Fruit fly (Drosophila melanogaster) whole organism, wandering third instar larva: ENCODE data around the gene CG10286.

Experiments
- Abd-B ChIP-seq: fragments of >200 bp; optimal IDR thresholded peaks from 2 replicates; lab custom pipeline; 2017; ENCODE audit warnings: missing biosample characterization, missing genetic modification characterization
- CG9705 ChIP-seq: fragments of 200-800 bp; sonication (Bioruptor generic); optimal IDR thresholded peaks from 2 replicates; lab custom pipeline; 2018; ENCODE audit warnings: missing biosample characterization, mild to moderate bottlenecking, missing genetic modification characterization
- CrebA ChIP-seq: fragments of 200-800 bp; sonication (Bioruptor generic); optimal IDR thresholded peaks from 2 replicates; lab custom pipeline; 2016; ENCODE audit warnings: missing biosample characterization, mild to moderate bottlenecking, missing genetic modification characterization, borderline replicate concordance
- Dfd ChIP-seq: fragments of >200 bp; optimal IDR thresholded peaks from 2 replicates; lab custom pipeline; 2017; ENCODE audit warnings: missing biosample characterization, missing genetic modification characterization
- Dif ChIP-seq: fragments of 200-275, 200-300 bp; sonication (Bioruptor generic); optimal IDR thresholded peaks from 2 replicates; lab custom pipeline; 2018; ENCODE audit warnings: missing biosample characterization, missing genetic modification characterization; ENCODE audit not compliant: partially characterized antibody
- GATAd ChIP-seq: sonication (Bioruptor generic); optimal IDR thresholded peaks from 2 replicates; lab custom pipeline; 2016; ENCODE audit warnings: missing biosample characterization, missing genetic modification characterization
- HLH106 ChIP-seq: fragments of 200-800 bp; optimal IDR thresholded peaks from 3 replicates; lab custom pipeline; 2019; ENCODE audit warnings: missing biosample characterization, mild to moderate bottlenecking, missing genetic modification characterization, moderate library complexity
- Hnf4 ChIP-seq: fragments of 200-800 bp; sonication (Bioruptor generic); optimal IDR thresholded peaks from 2 replicates; lab custom pipeline; 2016; ENCODE audit warnings: missing biosample characterization, mild to moderate bottlenecking, missing genetic modification characterization
- Hr83 ChIP-seq: fragments of 200-300 bp; sonication (Bioruptor generic); optimal IDR thresholded peaks from 2 replicates; lab custom pipeline; 2016; ENCODE audit warnings: missing biosample characterization, mild to moderate bottlenecking, missing genetic modification characterization, moderate library complexity; ENCODE audit not compliant: poor library complexity, severe bottlenecking
- Jra ChIP-seq: sonication (Bioruptor generic); optimal IDR thresholded peaks from 2 replicates; lab custom pipeline; 2016; ENCODE audit warnings: missing biosample characterization, missing genetic modification characterization
- Myc ChIP-seq: fragments of >200 bp; optimal IDR thresholded peaks from 2 replicates; lab custom pipeline; 2017
- N ChIP-seq: fragments of >200 bp; optimal IDR thresholded peaks from 2 replicates; lab custom pipeline; 2018; ENCODE audit warnings: missing biosample characterization, missing external identifiers, missing genetic modification characterization
- OdsH ChIP-seq: fragments of 200-800 bp; sonication (Bioruptor generic); optimal IDR thresholded peaks from 2 replicates; lab custom pipeline; 2016; ENCODE audit warnings: missing biosample characterization, mild to moderate bottlenecking, missing genetic modification characterization
- Rel ChIP-seq, 2 experiments: fragments of 200-800 bp; sonication (Bioruptor generic) in 1 of 2; optimal IDR thresholded peaks; 2 replicates in 1 of 2; 3 replicates in 1 of 2; lab custom pipeline; 2016 to 2019; ENCODE audit warnings: mild to moderate bottlenecking in 2 of 2, missing biosample characterization in 2 of 2, missing genetic modification characterization in 2 of 2, moderate library complexity in 1 of 2
- Sp1 ChIP-seq: fragments of 200-800 bp; sonication (Bioruptor generic); optimal IDR thresholded peaks from 3 replicates; lab custom pipeline; 2019; ENCODE audit warnings: missing biosample characterization, mild to moderate bottlenecking, missing genetic modification characterization, moderate library complexity
- Vsx2 ChIP-seq: fragments of 200-300, 225-300 bp; sonication (Bioruptor generic); optimal IDR thresholded peaks from 2 replicates; lab custom pipeline; 2018; ENCODE audit warnings: missing biosample characterization, missing genetic modification characterization; ENCODE audit not compliant: partially characterized antibody
- br ChIP-seq: fragments of 200-800 bp; sonication (Bioruptor generic); optimal IDR thresholded peaks from 2 replicates; lab custom pipeline; 2016; ENCODE audit warnings: missing biosample characterization, missing genetic modification characterization
- brk ChIP-seq: fragments of 200-800 bp; sonication (Bioruptor generic); optimal IDR thresholded peaks from 2 replicates; lab custom pipeline; 2016; ENCODE audit warnings: missing biosample characterization, mild to moderate bottlenecking, missing genetic modification characterization
- dl ChIP-seq, 2 experiments: fragments of 175-275, 200-275 bp in 1 of 2; fragments of 200-275 bp in 1 of 2; sonication (Bioruptor generic); optimal IDR thresholded peaks; lab custom pipeline; 2018; ENCODE audit warnings: mild to moderate bottlenecking in 2 of 2, missing biosample characterization in 2 of 2, missing genetic modification characterization in 2 of 2, moderate library complexity in 2 of 2; ENCODE audit not compliant: partially characterized antibody in 2 of 2, insufficient read depth in 1 of 2
- dmrt93B ChIP-seq: fragments of 200-800 bp; sonication (Bioruptor generic); optimal IDR thresholded peaks from 2 replicates; lab custom pipeline; 2018; ENCODE audit warnings: missing biosample characterization, mild to moderate bottlenecking, missing genetic modification characterization
- dsf ChIP-seq: sonication (Bioruptor generic); optimal IDR thresholded peaks from 2 replicates; lab custom pipeline; 2016; ENCODE audit warnings: missing biosample characterization, missing genetic modification characterization, borderline replicate concordance
- ey ChIP-seq: fragments of 200-800 bp; sonication (Bioruptor generic); optimal IDR thresholded peaks from 2 replicates; lab custom pipeline; 2016; ENCODE audit warnings: missing biosample characterization, missing genetic modification characterization
- foxo ChIP-seq, 2 experiments: fragments of 200-800 bp; sonication (Bioruptor generic); optimal IDR thresholded peaks; 2 replicates in 1 of 2; 3 replicates in 1 of 2; lab custom pipeline; 2016 to 2017; ENCODE audit warnings: missing biosample characterization in 2 of 2, missing genetic modification characterization in 2 of 2
- fru ChIP-seq: fragments of 200-800 bp; sonication (Bioruptor generic); optimal IDR thresholded peaks from 3 replicates; lab custom pipeline; 2016; ENCODE audit warnings: missing biosample characterization, mild to moderate bottlenecking, missing genetic modification characterization
- h ChIP-seq: fragments of 200-800 bp; sonication (Bioruptor generic); optimal IDR thresholded peaks from 3 replicates; lab custom pipeline; 2016; ENCODE audit warnings: missing biosample characterization, mild to moderate bottlenecking, missing genetic modification characterization
- jim ChIP-seq: fragments of 175-275, 200-325 bp; sonication (Bioruptor generic); optimal IDR thresholded peaks from 2 replicates; lab custom pipeline; 2016; ENCODE audit warnings: missing biosample characterization, mild to moderate bottlenecking, missing genetic modification characterization
- lola ChIP-seq: fragments of >200 bp; optimal IDR thresholded peaks from 2 replicates; lab custom pipeline; 2017; ENCODE audit warnings: missing biosample characterization, missing genetic modification characterization
- pan ChIP-seq: fragments of >200 bp; optimal IDR thresholded peaks from 2 replicates; lab custom pipeline; 2017
- psq ChIP-seq: fragments of 200-800 bp; sonication (Bioruptor generic); optimal IDR thresholded peaks from 3 replicates; lab custom pipeline; 2017; ENCODE audit warnings: missing biosample characterization, mild to moderate bottlenecking, missing genetic modification characterization, moderate library complexity
- rgr ChIP-seq: fragments of 200-800 bp; sonication (Bioruptor generic); optimal IDR thresholded peaks from 3 replicates; lab custom pipeline; 2016; ENCODE audit warnings: missing biosample characterization, mild to moderate bottlenecking, missing genetic modification characterization
- sage ChIP-seq: fragments of 200-800 bp; sonication (Bioruptor generic); optimal IDR thresholded peaks from 2 replicates; lab custom pipeline; 2016; ENCODE audit warnings: missing biosample characterization, mild to moderate bottlenecking, missing genetic modification characterization
- sv ChIP-seq: fragments of 200-800 bp; sonication (Bioruptor generic); optimal IDR thresholded peaks from 3 replicates; lab custom pipeline; 2016; ENCODE audit warnings: missing biosample characterization, missing genetic modification characterization
- tai ChIP-seq: sonication (Bioruptor generic); optimal IDR thresholded peaks from 2 replicates; lab custom pipeline; 2016; ENCODE audit warnings: missing biosample characterization, missing genetic modification characterization
- usp ChIP-seq: fragments of >200 bp; optimal IDR thresholded peaks from 2 replicates; lab custom pipeline; 2017; ENCODE audit warnings: missing biosample characterization, missing genetic modification characterization
- woc ChIP-seq: sonication (Bioruptor generic); optimal IDR thresholded peaks from 2 replicates; lab custom pipeline; 2016; ENCODE audit warnings: missing biosample characterization, mild to moderate bottlenecking, missing genetic modification characterization

The CG10286 gene

DNA sequence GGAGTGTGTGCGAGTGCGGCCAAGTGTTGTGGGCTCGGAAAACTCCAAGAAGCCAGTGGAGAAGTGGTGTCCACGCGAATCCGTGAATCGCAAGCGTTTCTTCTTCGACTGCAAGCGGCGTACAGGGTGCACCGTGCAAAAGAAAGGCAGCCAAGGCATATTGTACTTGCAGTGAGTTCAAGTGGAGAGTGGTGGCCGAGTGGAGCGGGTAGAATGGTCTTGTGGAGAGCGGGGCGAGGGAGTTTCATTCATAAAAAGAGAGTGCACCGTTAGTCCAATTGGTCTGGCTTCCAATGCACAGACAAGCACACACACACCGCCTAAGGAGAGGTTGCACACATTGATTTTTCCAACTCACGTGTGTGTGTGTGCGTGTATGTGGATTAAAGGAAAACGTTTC is 17.6 kb upstream of the CG10286 start:
- TF ChIP-seq rgr (GFP tag; lab: Kevin White, UChicago) (no peak), dl (GFP tag; optimal IDR thresholded peaks at IDR 0.05; lab: Kevin White, UChicago; ENCODE audit: insufficient read depth in 1 of 2, partially characterized antibody in 2 of 2) (no peak), N (GFP tag; lab: Kevin White, UChicago) (no peak), pan (no peak), ey (GFP tag; lab: Kevin White, UChicago) (no peak), Dfd (GFP tag; lab: Kevin White, UChicago) (no peak), usp (no peak), tai (GFP tag; lab: Kevin White, UChicago) (no peak), HLH106 (tag; lab: Kevin White, UChicago) (no peak), Jra (no peak), Hnf4 (GFP tag; lab: Kevin White, UChicago) (no peak), lola (GFP tag; lab: Kevin White, UChicago) (no peak), br (no peak), Vsx2 (GFP tag; lab: Kevin White, UChicago) (no peak), Sp1 (GFP tag; lab: Kevin White, UChicago) (no peak), sage (GFP tag; lab: Kevin White, UChicago) (no peak), sv (GFP tag; lab: Kevin White, UChicago) (no peak), dmrt93B (no peak), Myc (lab: Kevin White, UChicago) (no peak), jim (no peak)

DNA sequence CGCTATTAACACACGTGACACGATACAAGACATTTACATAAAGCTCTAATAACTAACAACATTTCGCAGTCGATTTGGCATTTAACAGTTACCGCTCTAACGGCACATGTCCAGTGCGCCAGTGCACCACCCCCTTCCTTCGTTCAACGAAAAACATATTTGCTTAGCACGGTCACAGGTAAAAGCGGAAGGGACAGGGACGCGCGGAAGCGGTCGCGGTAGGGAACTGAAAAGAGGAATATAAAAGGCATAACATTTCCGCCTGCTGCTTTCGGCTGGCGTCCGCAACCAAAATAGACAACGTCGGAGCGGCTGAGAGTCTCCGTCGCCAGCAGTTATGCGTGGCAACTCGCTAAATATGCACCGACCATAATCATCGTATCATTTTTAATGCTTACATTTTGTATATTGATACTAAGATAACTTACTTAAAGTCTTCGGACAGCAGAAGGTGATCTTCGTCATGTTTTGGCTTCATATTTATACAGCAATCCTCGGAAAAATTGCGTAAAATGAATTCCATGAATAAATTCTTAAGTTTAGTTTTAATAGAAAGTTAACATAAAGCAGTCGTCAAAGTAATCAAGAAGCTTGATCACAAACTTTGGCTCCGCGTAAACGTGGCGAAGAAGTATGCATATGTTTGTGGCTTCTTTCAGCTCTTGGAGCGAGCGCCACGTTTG is 16.9 kb upstream of the CG10286 start:
- TF ChIP-seq foxo (GFP tag; optimal IDR thresholded peaks at IDR 0.05; lab: Kevin White, UChicago) (peak in 1 of 2 experiments; percentile 22), rgr (GFP tag; lab: Kevin White, UChicago) (peak; percentile 18), fru (GFP tag; lab: Kevin White, UChicago) (no peak), pan (no peak), HLH106 (tag; lab: Kevin White, UChicago) (peak; percentile 2)

DNA sequence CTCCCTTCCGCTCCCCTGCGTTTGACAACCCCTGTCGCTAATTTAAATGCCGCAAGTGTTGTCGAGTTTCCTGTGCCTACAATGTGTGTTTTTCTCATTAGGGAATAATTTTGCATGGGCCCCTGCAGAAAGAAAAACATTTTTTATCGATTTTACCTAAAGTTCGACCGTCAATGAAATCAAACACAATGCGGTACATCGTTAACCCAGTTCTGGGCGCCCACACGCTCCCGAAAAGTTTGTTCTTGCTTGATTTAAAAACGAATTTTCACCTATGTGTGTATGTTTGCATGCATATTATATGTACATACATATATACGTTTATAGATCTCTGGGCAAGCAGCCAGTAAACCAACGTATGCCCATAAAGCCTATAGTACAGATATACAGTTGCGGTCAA is 16.3 kb upstream of the CG10286 start:
- TF ChIP-seq CrebA, result no peak
- no peak for TF ChIP-seq br
- TF ChIP-seq Dfd (GFP tag; lab: Kevin White, UChicago), result no peak

DNA sequence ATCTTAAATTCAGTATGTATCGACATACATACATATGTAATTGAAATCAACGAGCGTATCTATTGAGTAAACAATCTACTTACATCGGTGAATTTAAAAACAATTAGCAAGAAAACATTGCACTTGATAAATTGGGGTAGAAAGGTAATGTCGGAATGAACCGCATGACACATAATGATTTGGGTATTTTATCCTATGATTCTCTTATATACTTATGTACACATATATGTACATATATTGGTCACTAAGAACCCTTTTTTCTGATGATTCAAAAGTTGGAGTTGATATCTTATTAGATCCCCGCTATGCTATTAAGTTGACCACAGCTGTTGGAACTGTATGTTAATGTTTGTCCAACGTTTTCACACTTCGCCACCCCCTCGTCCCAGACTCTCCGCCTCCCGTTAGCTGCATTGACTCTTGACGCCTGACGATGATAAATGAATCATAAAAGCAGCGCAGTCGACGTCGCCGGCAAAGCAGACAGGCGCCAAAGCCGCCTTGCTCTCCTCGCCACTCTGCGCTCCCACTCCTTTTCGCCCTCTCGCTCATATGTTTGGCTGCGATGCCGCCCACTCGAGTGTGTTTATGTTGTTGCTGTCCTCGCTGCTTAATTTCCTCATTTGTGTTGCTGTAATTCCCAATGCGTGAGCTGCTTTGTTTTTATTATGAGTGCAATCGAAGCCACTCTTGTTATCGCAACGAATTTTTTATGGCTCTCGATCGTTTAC is 15.7 kb upstream of the CG10286 start:
- TF ChIP-seq br, result peak; percentile 9
- TF ChIP-seq foxo (GFP tag; optimal IDR thresholded peaks at IDR 0.05; lab: Kevin White, UChicago), result peak in 1 of 2 experiments; percentile 10
- TF ChIP-seq ey (GFP tag; lab: Kevin White, UChicago), result no peak
- no peak for TF ChIP-seq jim
- TF ChIP-seq HLH106 (tag; lab: Kevin White, UChicago), result peak; percentile 23
- peak; percentile 55 for TF ChIP-seq Hr83 (GFP tag; lab: Kevin White, UChicago)
- peak; percentile 28 for TF ChIP-seq Rel (GFP tag; optimal IDR thresholded peaks at IDR 0.05; lab: Kevin White, UChicago)
- peak; percentile 81 for TF ChIP-seq Rel (tag; optimal IDR thresholded peaks at IDR 0.05; lab: Kevin White, UChicago)
- TF ChIP-seq dl (GFP tag; optimal IDR thresholded peaks at IDR 0.05; lab: Kevin White, UChicago; ENCODE audit: insufficient read depth in 1 of 2, partially characterized antibody in 2 of 2), result peak in 1 of 2 experiments; percentile 40
- peak; percentile 14 for TF ChIP-seq h

DNA sequence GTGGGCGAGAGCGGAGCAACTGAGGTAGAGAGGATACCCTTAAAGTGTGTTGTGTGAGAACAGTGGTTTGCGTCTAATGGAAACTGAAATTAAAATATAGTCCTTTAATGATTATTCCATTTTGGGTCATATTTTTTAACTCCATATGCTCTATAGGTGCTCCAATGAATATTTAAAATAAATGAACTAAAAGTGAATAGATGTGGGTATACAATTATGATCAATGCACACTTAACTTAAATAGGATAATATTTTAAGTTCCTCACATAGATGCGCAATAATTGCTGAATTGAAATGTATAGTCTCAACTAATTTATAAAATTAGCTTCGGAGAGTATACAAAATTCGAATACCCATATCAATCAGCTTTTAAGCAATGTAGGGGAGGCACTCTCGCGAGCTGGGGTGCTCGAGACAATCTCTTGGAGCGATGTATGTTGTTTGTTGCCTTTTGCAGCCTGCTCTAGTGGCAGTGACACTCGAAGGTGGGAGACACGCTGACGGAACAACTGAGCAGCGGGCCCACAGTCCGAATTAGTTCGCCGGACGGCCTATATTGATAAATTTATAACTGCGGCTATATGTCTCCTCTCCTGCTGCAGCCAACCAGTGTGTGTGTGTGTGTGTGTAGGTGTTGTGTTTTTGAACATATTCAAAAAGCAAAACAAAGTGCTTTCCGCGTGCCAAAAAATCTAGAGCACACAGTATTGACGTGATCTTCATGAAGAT is 15.0 kb upstream of the CG10286 start:
- TF ChIP-seq jim (no peak), CrebA (no peak), Jra (no peak), OdsH (GFP tag; lab: Kevin White, UChicago) (peak; percentile 81), brk (GFP tag; lab: Kevin White, UChicago) (peak; percentile 69), Dfd (GFP tag; lab: Kevin White, UChicago) (no peak), Dif (GFP tag; lab: Kevin White, UChicago) (peak; percentile 32), dsf (peak; percentile 30), woc (GFP tag; lab: Kevin White, UChicago) (peak; percentile 75), rgr (GFP tag; lab: Kevin White, UChicago) (peak; percentile 76), Hnf4 (GFP tag; lab: Kevin White, UChicago) (peak; percentile 60), Abd-B (GFP tag; lab: Kevin White, UChicago) (no peak), ey (GFP tag; lab: Kevin White, UChicago) (peak; percentile 78), fru (GFP tag; lab: Kevin White, UChicago) (peak; percentile 87), foxo (GFP tag; optimal IDR thresholded peaks at IDR 0.05; lab: Kevin White, UChicago) (peak in 1 of 2 experiments; percentile 86), psq (peak; percentile 91), GATAd (GFP tag; lab: Kevin White, UChicago) (no peak), CG9705 (GFP tag; lab: Kevin White, UChicago) (peak; percentile 33), sage (GFP tag; lab: Kevin White, UChicago) (peak; percentile 30), HLH106 (tag; lab: Kevin White, UChicago) (peak; percentile 73), sv (GFP tag; lab: Kevin White, UChicago) (peak; percentile 9), br (peak; percentile 70), Myc (lab: Kevin White, UChicago) (no peak), h (peak; percentile 83)
